Fruit fly (Drosophila melanogaster): ENCODE measurements around the gene CG32641.

Gene CG32641

DNA sequence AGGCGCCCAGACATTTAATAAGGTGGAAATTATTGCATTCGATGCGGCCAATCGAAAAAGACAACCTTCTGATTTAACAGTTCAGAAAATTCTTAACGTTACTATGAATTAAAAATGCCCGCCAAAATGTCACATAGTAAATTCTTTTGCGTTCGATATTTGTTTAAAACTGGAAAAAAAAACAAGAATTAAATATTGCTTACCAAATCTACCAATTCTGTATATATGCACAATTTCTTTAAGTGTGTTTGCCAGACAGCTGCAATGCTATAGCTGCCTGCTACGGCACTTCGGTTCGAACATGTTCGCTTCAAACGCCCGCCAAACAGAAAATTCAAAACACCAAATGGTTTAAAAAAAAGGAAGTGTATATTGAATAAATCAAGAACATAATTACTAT lies 29.8 kb downstream of the CG32641 start (continued):
- TF ChIP-seq Atf6 (GFP tag; IDR thresholded peaks at IDR 0.05) (peak; percentile 70), hb (GFP tag; IDR thresholded peaks at IDR 0.05; ENCODE audit: partially characterized antibody) (no peak), Dref (GFP tag; IDR thresholded peaks at IDR 0.05) (no peak), Mad (GFP tag; optimal IDR thresholded peaks at IDR 0.05) (peak; percentile 43), al (GFP tag; IDR thresholded peaks at IDR 0.05) (peak; percentile 26; the same call in 1 of the 2 replicates), Sox102F (GFP tag; optimal IDR thresholded peaks at IDR 0.05) (peak; percentile 74), CG17186 (GFP tag; optimal IDR thresholded peaks at IDR 0.05) (no peak), bowl (GFP tag; IDR thresholded peaks at IDR 0.05) (no peak), mld (GFP tag; IDR thresholded peaks at IDR 0.05; ENCODE audit: partially characterized antibody) (no peak), CG13296 (GFP tag; optimal IDR thresholded peaks at IDR 0.05) (peak; percentile 13), cas (GFP tag; IDR thresholded peaks at IDR 0.05) (0 out of 2 replicates have a peak, but pooled peaks have one; percentile 36), pb (GFP tag; optimal IDR thresholded peaks at IDR 0.05) (peak; percentile 42), eyg (GFP tag; optimal IDR thresholded peaks at IDR 0.05) (peak; percentile 46), sens-2 (GFP tag; IDR thresholded peaks at IDR 0.05) (peak; percentile 64), CG30403 (GFP tag; optimal IDR thresholded peaks at IDR 0.05) (peak; percentile 75), grau (tag; optimal IDR thresholded peaks at IDR 0.05) (peak; percentile 51), GATAe (GFP tag; conservative IDR thresholded peaks at IDR 0.05) (no peak), mirr (GFP tag; optimal IDR thresholded peaks at IDR 0.05) (no peak), CG5245 (GFP tag; optimal IDR thresholded peaks at IDR 0.05) (peak; percentile 40), Max (GFP tag; optimal IDR thresholded peaks at IDR 0.05) (peak; percentile 49), B-H2 (GFP tag; optimal IDR thresholded peaks at IDR 0.05) (no peak), Aef1 (GFP tag; IDR thresholded peaks at IDR 0.05) (peak; percentile 55), CG12236 (GFP tag; optimal IDR thresholded peaks at IDR 0.05) (peak; percentile 45), CG12071 (GFP tag; optimal IDR thresholded peaks at IDR 0.05) (peak; percentile 52), MBD-R2 (GFP tag; IDR thresholded peaks at IDR 0.05) (peak; percentile 39; the same call in 1 of the 2 replicates), sqz (GFP tag; optimal IDR thresholded peaks at IDR 0.05) (peak; percentile 8), CG13424 (tag; optimal IDR thresholded peaks at IDR 0.05) (peak; percentile 57), slbo (GFP tag; IDR thresholded peaks at IDR 0.05) (peak; percentile 76), Dll (GFP tag; IDR thresholded peaks at IDR 0.05; ENCODE audit: partially characterized antibody) (no peak), CG11093 (GFP tag; IDR thresholded peaks at IDR 0.05) (no peak), az2 (GFP tag; optimal IDR thresholded peaks at IDR 0.05) (peak; percentile 76), CG10209 (GFP tag; optimal IDR thresholded peaks at IDR 0.05) (peak; percentile 64), CG9727 (GFP tag; optimal IDR thresholded peaks at IDR 0.05) (peak; percentile 59), CG11560 (tag; IDR thresholded peaks at IDR 0.05) (no peak; the same call in 2 of the 3 replicates), CG11398 (GFP tag; optimal IDR thresholded peaks at IDR 0.05) (peak; percentile 33), CG11504 (tag; optimal IDR thresholded peaks at IDR 0.05) (peak; percentile 69), gcm2 (GFP tag; optimal IDR thresholded peaks at IDR 0.05) (peak; percentile 18), Nf-YC (tag; optimal IDR thresholded peaks at IDR 0.05) (peak; percentile 6), Xrp1 (GFP tag; IDR thresholded peaks at IDR 0.05) (peak; percentile 76), fd64A (GFP tag; optimal IDR thresholded peaks at IDR 0.05) (no peak), NFAT (GFP tag; IDR thresholded peaks at IDR 0.05) (no peak), CG18764 (GFP tag; optimal IDR thresholded peaks at IDR 0.05) (peak; percentile 48), aop (GFP tag; IDR thresholded peaks at IDR 0.05) (no peak), ERR (GFP tag; optimal IDR thresholded peaks at IDR 0.05) (peak; percentile 54), CG4707 (GFP tag; optimal IDR thresholded peaks at IDR 0.05) (no peak), CG9817 (tag; optimal IDR thresholded peaks at IDR 0.05) (peak; percentile 32), pita (GFP tag; optimal IDR thresholded peaks at IDR 0.05) (no peak), Med (GFP tag) (peak; percentile 94), Nf-YB (GFP tag; optimal IDR thresholded peaks at IDR 0.05) (peak; percentile 25), CG42726 (GFP tag; IDR thresholded peaks at IDR 0.05; ENCODE audit: partially characterized antibody) (no peak), ato (GFP tag; IDR thresholded peaks at IDR 0.05; ENCODE audit: partially characterized antibody) (no peak), h (optimal IDR thresholded peaks at IDR 0.05) (no peak)

All from whole organism, embryonic.